Worm (Caenorhabditis elegans) whole organism, L4 larva: Measurements from ENCODE around the gene fbxb-82.

ENCODE experiments used
- F10B5.3 ChIP-seq: sonication (generic microtip); optimal IDR thresholded peaks from 2 replicates; lab custom pipeline; 2016; ENCODE audit warnings: mild to moderate bottlenecking, missing genetic modification characterization, missing compliant biosample characterization
- F44E2.7 ChIP-seq: fragments of 200-800 bp; sonication (Bioruptor generic); IDR thresholded peaks from 2 replicates; pipeline ENCODE4 v2.1.2; 2022; ENCODE audit warnings: missing genetic modification characterization, missing compliant biosample characterization
- ces-1 ChIP-seq: fragments of 150-350 bp; sonication (generic microtip); optimal IDR thresholded peaks from 4 replicates; lab custom pipeline; 2014; ENCODE audit warnings: missing biosample characterization, missing genetic modification reagents, missing genetic modification characterization
- hmg-1.1 ChIP-seq: fragments of 200-800 bp; sonication (Bioruptor generic); IDR thresholded peaks from 2 replicates; pipeline ENCODE4 v1.3.6; 2022; ENCODE audit warnings: missing genetic modification reagents, missing genetic modification characterization, missing compliant biosample characterization
- jun-1 ChIP-seq: fragments of 150-350 bp; optimal IDR thresholded peaks from 2 replicates; lab custom pipeline; 2014; ENCODE audit warnings: missing biosample characterization, missing genetic modification reagents, missing genetic modification characterization
- lin-13 ChIP-seq: fragments of 150-350 bp; optimal IDR thresholded peaks from 2 replicates; lab custom pipeline; 2014; ENCODE audit warnings: missing biosample characterization, missing genetic modification reagents, missing genetic modification characterization
- lsy-2 ChIP-seq, 2 experiments: fragments of 150-350 bp in 1 of 2; sonication (generic microtip) in 1 of 2; optimal IDR thresholded peaks; 2 replicates each; lab custom pipeline; 2014 to 2017; ENCODE audit warnings: missing biosample characterization in 2 of 2, missing genetic modification characterization in 2 of 2
- nhr-237 ChIP-seq: sonication (generic microtip); optimal IDR thresholded peaks from 2 replicates; lab custom pipeline; 2017; ENCODE audit warnings: missing biosample characterization, missing genetic modification characterization
- nhr-76 ChIP-seq: fragments of 150-350 bp; optimal IDR thresholded peaks from 2 replicates; lab custom pipeline; 2014; ENCODE audit warnings: missing biosample characterization, missing genetic modification characterization
- skn-1 ChIP-seq: fragments of 150-350 bp; optimal IDR thresholded peaks from 2 replicates; lab custom pipeline; 2014; ENCODE audit warnings: missing biosample characterization, missing genetic modification characterization

DNA sequence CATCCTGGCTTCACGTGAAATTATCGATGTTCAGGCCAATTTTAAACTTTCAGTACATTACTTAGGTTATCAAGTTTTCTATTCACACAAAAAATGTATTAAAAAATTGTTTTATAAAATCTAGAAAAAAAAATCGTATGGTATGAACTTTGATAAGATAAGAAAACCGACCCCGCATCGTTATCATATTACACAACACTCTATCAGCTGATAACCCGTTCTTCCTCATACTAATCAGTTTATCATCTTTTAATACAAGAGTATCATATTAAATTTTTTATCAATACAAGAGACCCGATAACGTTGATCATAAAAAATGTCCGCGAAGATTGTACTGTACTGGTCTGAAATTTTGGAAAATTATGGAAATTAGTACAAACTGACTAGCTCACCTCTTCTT is 11.1 kb upstream of the fbxb-82 start:
- TF ChIP-seq hmg-1.1 (GFP tag; lab: Robert Waterston, UW) (no peak), nhr-237 (tag; lab: Kevin White, UChicago) (no peak), F44E2.7 (GFP tag; lab: Robert Waterston, UW) (no peak), ces-1 (GFP tag; lab: Kevin White, UChicago) (no peak), nhr-76 (no peak), lsy-2 (tag; optimal IDR thresholded peaks at IDR 0.05; lab: Kevin White, UChicago) (no peak), lin-13 (GFP tag; lab: Kevin White, UChicago) (no peak), skn-1 (tag; lab: Kevin White, UChicago) (no peak), jun-1 (peak; percentile 52), F10B5.3 (tag; lab: Kevin White, UChicago) (no peak)
